Fruit fly (Drosophila melanogaster) whole organism, embryonic: ENCODE measurements around the gene NimB1.

Source experiments
- Aef1 ChIP-seq: fragments of 200-800 bp; sonication (Bioruptor generic); IDR thresholded peaks from 3 replicates; pipeline ENCODE4 v1.3.6; 2022; ENCODE audit warnings: missing biosample characterization, missing genetic modification characterization
- CG10366 ChIP-seq: fragments of 200-800 bp; sonication (Bioruptor generic); IDR thresholded peaks from 2 replicates; pipeline ENCODE4 v1.3.6; 2022; ENCODE audit warnings: missing biosample characterization, missing genetic modification characterization
- CG10959 ChIP-seq: fragments of 200-800 bp; sonication (Bioruptor generic); IDR thresholded peaks from 2 replicates; pipeline ENCODE4 v1.3.6; 2022; ENCODE audit warnings: missing biosample characterization, missing genetic modification characterization
- CG11085 ChIP-seq: fragments of 200-800 bp; sonication (Bioruptor generic); IDR thresholded peaks from 2 replicates; pipeline ENCODE4 v1.3.6; 2022; ENCODE audit warnings: missing biosample characterization, missing genetic modification characterization
- CG11695 ChIP-seq: fragments of 200-800 bp; sonication (Bioruptor generic); IDR thresholded peaks from 3 replicates; pipeline ENCODE4 v1.3.6; 2022; ENCODE audit warnings: missing biosample characterization, missing genetic modification characterization
- CG12942 ChIP-seq: fragments of 200-800 bp; sonication (Bioruptor generic); optimal IDR thresholded peaks from 3 replicates; lab custom pipeline; 2016; ENCODE audit warnings: missing biosample characterization, missing genetic modification characterization
- CG13775 ChIP-seq: fragments of 200-800 bp; sonication (Bioruptor generic); optimal IDR thresholded peaks from 3 replicates; lab custom pipeline; 2017; ENCODE audit warnings: missing biosample characterization, mild to moderate bottlenecking, missing genetic modification characterization
- CG14050 ChIP-seq: fragments of 200-800 bp; sonication (Bioruptor generic); IDR thresholded peaks from 3 replicates; pipeline ENCODE4 v1.3.6; 2022; ENCODE audit warnings: missing biosample characterization, missing genetic modification characterization
- CG1602 ChIP-seq: fragments of 200-800 bp; sonication (Bioruptor generic); optimal IDR thresholded peaks from 3 replicates; lab custom pipeline; 2016; ENCODE audit warnings: missing biosample characterization, missing genetic modification characterization
- CG17359 ChIP-seq: fragments of 200-800 bp; sonication (Bioruptor generic); optimal IDR thresholded peaks from 3 replicates; lab custom pipeline; 2018; ENCODE audit warnings: missing biosample characterization, mild to moderate bottlenecking, missing genetic modification characterization, moderate library complexity
- CG17612 ChIP-seq: fragments of 200-800 bp; sonication (Bioruptor generic); IDR thresholded peaks from 2 replicates; pipeline ENCODE4 v1.3.6; 2022; ENCODE audit warnings: missing biosample characterization, missing genetic modification characterization
- CG2875 ChIP-seq: fragments of 200-800 bp; sonication (Bioruptor generic); optimal IDR thresholded peaks from 2 replicates; lab custom pipeline; 2017; ENCODE audit warnings: missing biosample characterization, mild to moderate bottlenecking, missing genetic modification characterization, missing genetic modification reagents
- CG30020 ChIP-seq: fragments of 200-800 bp; optimal IDR thresholded peaks from 2 replicates; lab custom pipeline; 2019; ENCODE audit warnings: missing biosample characterization, mild to moderate bottlenecking, missing genetic modification characterization, moderate library complexity
- CG34224 ChIP-seq: fragments of 200-800 bp; sonication (Bioruptor generic); IDR thresholded peaks from 3 replicates; pipeline ENCODE4 v1.3.6; 2022; ENCODE audit warnings: missing biosample characterization, missing genetic modification characterization; ENCODE audit not compliant: partially characterized antibody
- CG3995 ChIP-seq: fragments of 200-800 bp; sonication (Bioruptor generic); optimal IDR thresholded peaks from 3 replicates; lab custom pipeline; 2016; ENCODE audit warnings: missing biosample characterization, missing genetic modification characterization
- CG4328 ChIP-seq: fragments of 200-800 bp; sonication (Bioruptor generic); optimal IDR thresholded peaks from 3 replicates; lab custom pipeline; 2017; ENCODE audit warnings: missing biosample characterization, missing genetic modification reagents, missing genetic modification characterization
- CG4404 ChIP-seq: fragments of 200-800 bp; sonication (Bioruptor generic); IDR thresholded peaks from 2 replicates; pipeline ENCODE4 v1.3.6; 2022; ENCODE audit warnings: missing biosample characterization, missing genetic modification characterization
- CG6689 ChIP-seq: fragments of 200-800 bp; sonication (Bioruptor generic); IDR thresholded peaks from 2 replicates; pipeline ENCODE4 v1.3.6; 2022; ENCODE audit warnings: missing biosample characterization, missing genetic modification characterization
- CG7357 ChIP-seq: fragments of 200-800 bp; sonication (Bioruptor generic); IDR thresholded peaks from 3 replicates; pipeline ENCODE4 v1.3.6; 2022; ENCODE audit warnings: missing biosample characterization, missing genetic modification characterization
- CG7786 ChIP-seq: fragments of 200-800 bp; sonication (Bioruptor generic); optimal IDR thresholded peaks from 2 replicates; lab custom pipeline; 2016; ENCODE audit warnings: missing biosample characterization, missing genetic modification characterization
- CG8765 ChIP-seq: fragments of 200-800 bp; sonication (Bioruptor generic); IDR thresholded peaks from 2 replicates; pipeline ENCODE4 v1.3.6; 2022; ENCODE audit warnings: missing biosample characterization, missing genetic modification characterization
- CG8944 ChIP-seq: fragments of 200-800 bp; sonication (Bioruptor generic); optimal IDR thresholded peaks from 3 replicates; lab custom pipeline; 2016; ENCODE audit warnings: missing biosample characterization, missing genetic modification characterization
- CG9932 ChIP-seq: fragments of 200-800 bp; sonication (Bioruptor generic); IDR thresholded peaks from 2 replicates; pipeline ENCODE4 v1.3.6; 2022; ENCODE audit warnings: missing biosample characterization, missing genetic modification characterization
- Doc2 ChIP-seq: fragments of 200-800 bp; sonication (Bioruptor generic); IDR thresholded peaks from 2 replicates; pipeline ENCODE4 v1.3.6; 2022; ENCODE audit warnings: missing biosample characterization, missing genetic modification characterization
- E2f1 ChIP-seq: fragments of 200-800 bp; sonication (Bioruptor generic); IDR thresholded peaks from 2 replicates; pipeline ENCODE4 v1.3.6; 2022; ENCODE audit warnings: missing biosample characterization, missing genetic modification characterization
- Eip74EF ChIP-seq, 2 experiments: fragments of 200-800 bp in 1 of 2; fragments of >200 bp in 1 of 2; sonication (Bioruptor generic) in 1 of 2; optimal IDR thresholded peaks; 2 replicates each; lab custom pipeline; 2017 to 2019; ENCODE audit warnings: missing biosample characterization in 2 of 2, missing genetic modification characterization in 2 of 2, mild to moderate bottlenecking in 1 of 2, moderate library complexity in 1 of 2
- Jarid2 ChIP-seq: fragments of 200-800 bp; sonication (Bioruptor generic); optimal IDR thresholded peaks from 3 replicates; lab custom pipeline; 2017; ENCODE audit warnings: mild to moderate bottlenecking, missing biosample characterization, missing genetic modification reagents, missing genetic modification characterization
- MESR4 ChIP-seq: fragments of 200-800 bp; sonication (Bioruptor generic); optimal IDR thresholded peaks from 2 replicates; lab custom pipeline; 2018; ENCODE audit warnings: missing biosample characterization, mild to moderate bottlenecking, missing genetic modification characterization, moderate library complexity
- NFAT ChIP-seq: fragments of 200-800 bp; sonication (Bioruptor generic); IDR thresholded peaks from 2 replicates; pipeline ENCODE4 v1.3.6; 2022; ENCODE audit warnings: missing biosample characterization, missing genetic modification characterization
- Sry-δ ChIP-seq: fragments of 200-800 bp; sonication (Bioruptor generic); optimal IDR thresholded peaks from 2 replicates; lab custom pipeline; 2016; ENCODE audit warnings: missing biosample characterization, missing genetic modification characterization
- Stat92E ChIP-seq, 3 experiments: fragments of >200 bp in 2 of 3; fragments of 200-800 bp in 1 of 3; sonication (Bioruptor generic) in 1 of 3; optimal IDR thresholded peaks; 2 replicates each; lab custom pipeline; 2017 to 2019; ENCODE audit warnings: missing biosample characterization in 3 of 3, missing genetic modification characterization in 3 of 3, mild to moderate bottlenecking in 1 of 3, moderate library complexity in 1 of 3
- Xrp1 ChIP-seq: fragments of 200-800 bp; sonication (Bioruptor generic); IDR thresholded peaks from 2 replicates; pipeline ENCODE4 v1.3.6; 2022; ENCODE audit warnings: missing biosample characterization, missing genetic modification characterization
- ash1 ChIP-seq: fragments of 200-800 bp; sonication (Bioruptor generic); optimal IDR thresholded peaks from 2 replicates; lab custom pipeline; 2018; ENCODE audit warnings: missing biosample characterization, mild to moderate bottlenecking, missing genetic modification characterization
- caup ChIP-seq: fragments of 200-800 bp; sonication (Bioruptor generic); optimal IDR thresholded peaks from 3 replicates; lab custom pipeline; 2017; ENCODE audit warnings: missing biosample characterization, mild to moderate bottlenecking, missing genetic modification characterization, moderate library complexity; ENCODE audit not compliant: severe bottlenecking
- chif ChIP-seq, 2 experiments: fragments of 200-800 bp; sonication (Bioruptor generic); optimal IDR thresholded peaks; 3 replicates each; lab custom pipeline; 2016; ENCODE audit warnings: missing biosample characterization in 2 of 2, missing genetic modification characterization in 2 of 2
- dmrt11E ChIP-seq: fragments of 200-800 bp; sonication (Bioruptor generic); optimal IDR thresholded peaks from 3 replicates; lab custom pipeline; 2018; ENCODE audit warnings: missing biosample characterization, mild to moderate bottlenecking, missing genetic modification characterization, moderate library complexity
- dysf ChIP-seq: fragments of 200-800 bp; sonication (Bioruptor generic); IDR thresholded peaks from 3 replicates; pipeline ENCODE4 v1.3.6; 2022; ENCODE audit warnings: missing biosample characterization, missing genetic modification characterization
- fd3F ChIP-seq: fragments of 200-800 bp; sonication (Bioruptor generic); optimal IDR thresholded peaks from 2 replicates; lab custom pipeline; 2018; ENCODE audit warnings: missing biosample characterization, mild to moderate bottlenecking, missing genetic modification characterization, moderate library complexity
- gt ChIP-seq: fragments of 200-800 bp; sonication (Bioruptor generic); IDR thresholded peaks from 2 replicates; pipeline ENCODE4 v1.3.6; 2022; ENCODE audit warnings: missing biosample characterization, missing genetic modification characterization
- luna ChIP-seq: fragments of 200-800 bp; sonication (Bioruptor generic); optimal IDR thresholded peaks from 2 replicates; lab custom pipeline; 2016; ENCODE audit warnings: missing biosample characterization, missing genetic modification characterization
- mam ChIP-seq: fragments of 200-800 bp; sonication (Bioruptor generic); optimal IDR thresholded peaks from 3 replicates; lab custom pipeline; 2016; ENCODE audit warnings: missing biosample characterization, missing genetic modification characterization
- nom ChIP-seq: fragments of 200-800 bp; sonication (Bioruptor generic); optimal IDR thresholded peaks from 2 replicates; lab custom pipeline; 2017; ENCODE audit warnings: missing biosample characterization, missing genetic modification characterization, mild to moderate bottlenecking, moderate library complexity, missing genetic modification reagents
- odd ChIP-seq: fragments of 200-800 bp; sonication (Bioruptor generic); optimal IDR thresholded peaks from 2 replicates; lab custom pipeline; 2017; ENCODE audit warnings: missing biosample characterization, mild to moderate bottlenecking, missing genetic modification characterization
- pho ChIP-seq: fragments of 200-800 bp; sonication (Bioruptor generic); optimal IDR thresholded peaks from 2 replicates; lab custom pipeline; 2016; ENCODE audit warnings: missing biosample characterization, missing genetic modification characterization
- pzg ChIP-seq: fragments of 200-800 bp; sonication (Bioruptor generic); optimal IDR thresholded peaks from 3 replicates; lab custom pipeline; 2018; ENCODE audit warnings: missing biosample characterization, mild to moderate bottlenecking, missing genetic modification characterization, moderate library complexity
- sc ChIP-seq, 3 experiments: fragments of >200 bp in 2 of 3; fragments of 200-800 bp in 1 of 3; sonication (Bioruptor generic) in 1 of 3; optimal IDR thresholded peaks; 2 replicates in 2 of 3; 3 replicates in 1 of 3; lab custom pipeline; 2017; ENCODE audit warnings: mild to moderate bottlenecking in 1 of 3, missing biosample characterization in 1 of 3, missing genetic modification characterization in 1 of 3, missing genetic modification reagents in 1 of 3
- schlank ChIP-seq: fragments of 200-800 bp; sonication (Bioruptor generic); optimal IDR thresholded peaks from 2 replicates; lab custom pipeline; 2018; ENCODE audit warnings: missing biosample characterization, mild to moderate bottlenecking, missing genetic modification characterization
- sna ChIP-seq: fragments of 200-800 bp; sonication (Bioruptor generic); IDR thresholded peaks from 2 replicates; pipeline ENCODE4 v1.3.6; 2022; ENCODE audit warnings: missing biosample characterization, missing genetic modification characterization; ENCODE audit not compliant: partially characterized antibody
- zen2 ChIP-seq: fragments of 200-800 bp; sonication (Bioruptor generic); IDR thresholded peaks from 3 replicates; pipeline ENCODE4 v1.3.6; 2022; ENCODE audit warnings: missing biosample characterization, missing genetic modification characterization; ENCODE audit not compliant: partially characterized antibody

NimB1 gene

DNA sequence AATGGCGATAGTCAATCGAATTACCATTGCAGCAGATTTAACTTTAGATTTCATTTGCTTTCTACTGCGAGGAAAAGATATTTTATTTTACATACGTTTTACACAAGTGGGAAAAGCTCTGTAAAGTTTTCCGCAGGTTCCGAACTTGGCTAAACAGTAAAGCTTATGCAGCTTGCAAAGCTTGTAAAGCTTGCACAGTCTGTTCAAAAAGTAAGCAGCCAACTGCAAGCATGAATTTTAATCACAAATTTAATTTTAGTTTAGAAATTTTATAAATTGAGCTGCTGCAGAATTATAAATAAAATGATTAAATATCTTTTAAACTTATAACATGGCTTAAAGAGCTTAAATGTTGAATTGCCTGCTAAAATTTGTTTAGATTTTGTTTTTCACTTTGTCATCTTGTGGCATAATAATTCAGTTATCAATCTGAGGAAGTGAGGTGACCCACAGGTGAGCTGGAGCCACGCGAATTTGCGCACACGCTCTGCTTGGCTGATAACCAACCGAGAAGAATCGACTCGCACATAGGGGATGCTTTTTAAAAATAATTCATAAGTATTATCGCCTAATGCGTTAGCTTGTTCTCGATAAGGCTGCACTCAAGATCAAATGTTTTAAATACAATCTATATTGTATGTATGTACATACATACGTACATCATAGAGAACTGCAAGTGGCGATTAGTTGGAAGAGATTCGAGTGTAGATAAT is 48.4 kb downstream of the NimB1 start (continued):
- TF ChIP-seq Doc2 (GFP tag; lab: Robert Waterston, UW) (no peak), nom (no peak), CG11695 (GFP tag; lab: Robert Waterston, UW) (peak; percentile 50; the same call in 1 of the 3 replicates), mam (GFP tag; lab: Kevin White, UChicago) (peak; percentile 22), MESR4 (GFP tag; lab: Kevin White, UChicago) (no peak), dmrt11E (tag; lab: Kevin White, UChicago) (no peak), CG11085 (no peak), CG6689 (GFP tag; lab: Robert Waterston, UW) (peak; percentile 39; the same call in 1 of the 2 replicates), CG10959 (GFP tag; lab: Robert Waterston, UW) (no peak), gt (GFP tag; lab: Robert Waterston, UW) (no peak), CG17359 (tag; lab: Kevin White, UChicago) (peak; percentile 48), CG1602 (no peak), E2f1 (GFP tag; lab: Robert Waterston, UW) (peak; percentile 38; the same call in 1 of the 2 replicates), caup (no peak), CG4404 (GFP tag; lab: Robert Waterston, UW) (no peak), Jarid2 (no peak), luna (no peak), pzg (no peak), dysf (GFP tag; lab: Robert Waterston, UW) (peak; percentile 43; the same call in 1 of the 3 replicates), CG8765 (GFP tag; lab: Robert Waterston, UW) (no peak), CG4328 (GFP tag; lab: Kevin White, UChicago) (no peak), CG3995 (no peak), Stat92E (GFP tag; optimal IDR thresholded peaks at IDR 0.05; lab: Kevin White, UChicago) (no peak), CG17612 (GFP tag; lab: Robert Waterston, UW) (no peak), Sry-δ (GFP tag; lab: Kevin White, UChicago) (no peak), pho (GFP tag; lab: Kevin White, UChicago) (no peak), schlank (tag; lab: Kevin White, UChicago) (no peak), sna (GFP tag; lab: Robert Waterston, UW) (no peak), fd3F (GFP tag; lab: Kevin White, UChicago) (no peak), CG34224 (GFP tag; lab: Robert Waterston, UW) (no peak; the same call in 2 of the 3 replicates), Eip74EF (GFP tag; optimal IDR thresholded peaks at IDR 0.05; lab: Kevin White, UChicago) (no peak), NFAT (GFP tag; lab: Robert Waterston, UW) (0 out of 2 replicates have a peak, but pooled peaks have one; percentile 35), Xrp1 (GFP tag; lab: Robert Waterston, UW) (peak; percentile 72), CG14050 (GFP tag; lab: Robert Waterston, UW) (peak; percentile 25; the same call in 1 of the 3 replicates), CG30020 (no peak), odd (no peak), ash1 (no peak), CG10366 (GFP tag; lab: Robert Waterston, UW) (peak; percentile 48), CG2875 (GFP tag; lab: Kevin White, UChicago) (no peak), Aef1 (GFP tag; lab: Robert Waterston, UW) (no peak; the same call in 2 of the 3 replicates), CG12942 (GFP tag; lab: Kevin White, UChicago) (no peak), chif (GFP tag; optimal IDR thresholded peaks at IDR 0.05; lab: Kevin White, UChicago) (no peak), zen2 (no peak), CG13775 (GFP tag; lab: Kevin White, UChicago) (no peak), CG7357 (GFP tag; lab: Robert Waterston, UW) (no peak), CG7786 (GFP tag; lab: Kevin White, UChicago) (no peak), sc (optimal IDR thresholded peaks at IDR 0.05; lab: Kevin White, UChicago) (no peak), sc (GFP tag; optimal IDR thresholded peaks at IDR 0.05; lab: Kevin White, UChicago) (no peak), CG9932 (GFP tag; lab: Robert Waterston, UW) (peak; percentile 76), CG8944 (GFP tag; lab: Kevin White, UChicago) (no peak)
